Worm (Caenorhabditis elegans) whole organism, late embryonic: ENCODE measurements around the gene pals-33.

Source experiments
- ama-1 ChIP-seq: fragments of 150-350 bp; optimal IDR thresholded peaks from 2 replicates; lab custom pipeline; 2014
- ceh-14 ChIP-seq: sonication (generic microtip); optimal IDR thresholded peaks from 2 replicates; lab custom pipeline; 2016; ENCODE audit warnings: missing genotype, missing genetic modification characterization, missing compliant biosample characterization
- ceh-9 ChIP-seq: sonication (generic microtip); optimal IDR thresholded peaks from 2 replicates; lab custom pipeline; 2016; ENCODE audit warnings: mild to moderate bottlenecking, missing genetic modification characterization, inconsistent platforms, missing compliant biosample characterization
- elt-4 ChIP-seq: sonication (generic microtip); optimal IDR thresholded peaks from 2 replicates; lab custom pipeline; 2016; ENCODE audit warnings: missing genetic modification characterization, missing compliant biosample characterization
- pros-1 ChIP-seq: fragments of 150-350 bp; optimal IDR thresholded peaks from 2 replicates; lab custom pipeline; 2014; ENCODE audit warnings: missing biosample characterization, missing genetic modification reagents, missing genetic modification characterization

- no peak for TF ChIP-seq elt-4 (tag; lab: Kevin White, UChicago)
- TF ChIP-seq ceh-9 (tag; lab: Kevin White, UChicago): no peak
- TF ChIP-seq pros-1 (tag; lab: Kevin White, UChicago): no peak
- no peak for TF ChIP-seq ama-1 (lab: Kevin White, UChicago)
- no peak for TF ChIP-seq ceh-14
These were observed 33.0 kb downstream of the pals-33 start for ce11 chrV:3706167-3706566.
